Worm (Caenorhabditis elegans): Measurements from ENCODE around the gene Y97E10AR.4.

ce11 chrV:8017924-8018323, 7.9 kb upstream of the Y97E10AR.4 start:
- no peak for TF ChIP-seq skn-1 (tag; optimal IDR thresholded peaks at IDR 0.05)
- no peak for TF ChIP-seq mdl-1 (tag; optimal IDR thresholded peaks at IDR 0.05)
- no peak for TF ChIP-seq nhr-6 (tag; optimal IDR thresholded peaks at IDR 0.05)
- no peak for TF ChIP-seq ztf-11 (tag; optimal IDR thresholded peaks at IDR 0.05)
- TF ChIP-seq ama-1 (optimal IDR thresholded peaks at IDR 0.05): no peak
- no peak for TF ChIP-seq snpc-4 (tag; optimal IDR thresholded peaks at IDR 0.05)
- TF ChIP-seq ztf-4 (tag; optimal IDR thresholded peaks at IDR 0.05): no peak
- TF ChIP-seq crh-2 (tag; optimal IDR thresholded peaks at IDR 0.05): no peak
- no peak for TF ChIP-seq nhr-10 (tag; optimal IDR thresholded peaks at IDR 0.05)

All from whole organism, L2 larva.